Worm (Caenorhabditis elegans): Measurements from ENCODE around the gene F13B6.3.
A peak's percentile ranks its signal among the peaks of the same experiment; 100 is the strongest.

Gene F13B6.3

DNA sequence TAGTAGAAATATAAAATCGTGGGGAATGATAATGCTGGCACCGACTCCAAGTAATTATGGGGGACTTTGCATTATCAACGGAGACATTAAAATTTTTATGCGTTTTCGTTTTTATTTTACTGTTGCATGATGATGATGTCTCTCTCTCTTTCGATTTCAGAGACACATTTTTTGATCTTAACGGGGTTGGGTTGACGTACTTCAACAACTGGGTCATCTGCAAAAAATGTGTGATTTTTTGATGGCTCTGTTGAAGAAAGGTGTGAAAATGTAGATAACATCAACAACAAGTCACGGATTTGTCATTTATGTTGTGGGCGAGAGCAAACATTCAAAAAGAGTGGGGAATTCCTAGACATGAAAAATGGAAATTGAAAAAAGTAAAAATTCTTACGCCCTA is 35.6 kb upstream of the F13B6.3 start, which contains the start of gene F55G1.15:
TSS of gene F55G1.15 (minus strand) at position 101 of the 400 bp plus-strand sequence.
- no peak for TF ChIP-seq ref-1 (GFP tag; conservative IDR thresholded peaks at IDR 0.05)
- no peak for TF ChIP-seq tab-1 (GFP tag; IDR thresholded peaks at IDR 0.05)

ce11 chrIV:7500924-7501323 is 35.2 kb upstream of the F13B6.3 start:
- TF ChIP-seq tab-1 (GFP tag; IDR thresholded peaks at IDR 0.05) (no peak), klf-2 (GFP tag; conservative IDR thresholded peaks at IDR 0.05) (no peak), flt-1 (GFP tag; IDR thresholded peaks at IDR 0.05) (no peak), cog-1 (tag; optimal IDR thresholded peaks at IDR 0.05) (no peak), ztf-29 (GFP tag; IDR thresholded peaks at IDR 0.05) (no peak), med-1 (GFP tag; optimal IDR thresholded peaks at IDR 0.05; ENCODE audit: insufficient read depth) (no peak), T22C8.4 (GFP tag; IDR thresholded peaks at IDR 0.05) (no peak), ztf-23 (GFP tag; IDR thresholded peaks at IDR 0.05) (no peak), ref-1 (GFP tag; conservative IDR thresholded peaks at IDR 0.05) (no peak)

ce11 chrIV:7499302-7499701 is 33.5 kb upstream of the F13B6.3 start:
- TF ChIP-seq ztf-29 (GFP tag; IDR thresholded peaks at IDR 0.05): no peak
- TF ChIP-seq tab-1 (GFP tag; IDR thresholded peaks at IDR 0.05): no peak
- no peak for TF ChIP-seq T22C8.4 (GFP tag; IDR thresholded peaks at IDR 0.05)
- no peak for TF ChIP-seq cog-1 (tag; optimal IDR thresholded peaks at IDR 0.05)
- TF ChIP-seq ztf-23 (GFP tag; IDR thresholded peaks at IDR 0.05): no peak
- TF ChIP-seq ref-1 (GFP tag; conservative IDR thresholded peaks at IDR 0.05): no peak
- no peak for TF ChIP-seq klf-2 (GFP tag; conservative IDR thresholded peaks at IDR 0.05)

DNA sequence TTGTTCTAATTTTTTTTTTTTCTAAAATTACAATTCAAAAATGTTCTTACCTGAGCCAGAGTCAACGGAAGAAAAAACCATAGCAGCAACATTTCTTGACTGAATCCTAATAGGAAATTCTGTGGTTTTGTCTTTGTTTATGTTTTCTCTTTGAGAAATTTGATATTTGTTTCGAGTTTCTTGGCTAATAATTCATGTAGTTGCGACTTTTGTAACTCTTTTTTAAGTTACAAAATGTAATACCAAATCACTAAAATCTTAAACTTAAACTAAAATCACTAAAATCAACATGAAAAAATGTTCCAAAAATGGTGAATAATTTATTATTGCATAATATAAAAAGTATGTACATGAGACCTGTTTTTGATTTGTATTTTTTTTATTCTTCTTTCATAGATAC is 32.0 kb upstream of the F13B6.3 start, which contains the start of gene egas-4:
TSS of gene egas-4 (minus strand) at position 101 of the 400 bp plus-strand sequence.
- TF ChIP-seq flt-1 (GFP tag; IDR thresholded peaks at IDR 0.05) (no peak), klf-2 (GFP tag; conservative IDR thresholded peaks at IDR 0.05) (no peak), cog-1 (tag; optimal IDR thresholded peaks at IDR 0.05) (no peak), ztf-29 (GFP tag; IDR thresholded peaks at IDR 0.05) (no peak), ztf-23 (GFP tag; IDR thresholded peaks at IDR 0.05) (no peak), tab-1 (GFP tag; IDR thresholded peaks at IDR 0.05) (no peak), T22C8.4 (GFP tag; IDR thresholded peaks at IDR 0.05) (no peak), med-1 (GFP tag; optimal IDR thresholded peaks at IDR 0.05; ENCODE audit: insufficient read depth) (no peak), ref-1 (GFP tag; conservative IDR thresholded peaks at IDR 0.05) (no peak)

ce11 chrIV:7497205-7497604 is 31.4 kb upstream of the F13B6.3 start:
- no peak for TF ChIP-seq ztf-23 (GFP tag; IDR thresholded peaks at IDR 0.05)

DNA sequence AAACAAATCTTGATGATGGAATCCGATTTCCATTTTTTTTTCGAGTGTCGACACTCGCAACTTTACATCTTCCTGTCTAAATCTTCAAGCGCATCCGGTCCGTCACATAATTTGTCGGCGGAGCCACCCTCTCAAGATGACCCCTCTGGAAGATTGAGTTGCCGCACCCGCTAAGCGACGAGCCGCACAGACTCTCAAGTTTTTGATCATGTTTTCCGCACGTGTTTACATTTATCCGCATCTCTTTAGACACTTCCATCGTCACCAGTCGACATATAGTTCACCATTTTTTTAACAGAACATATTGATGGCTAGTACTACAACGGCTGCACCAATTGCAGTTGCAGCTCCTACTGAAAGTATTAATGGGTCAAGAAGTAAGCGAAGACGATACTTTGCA is 25.7 kb upstream of the F13B6.3 start, which contains the start of gene F55G1.1:
TSS of gene F55G1.1 (plus strand) at position 301 of the 400 bp plus-strand sequence.
- TF ChIP-seq cog-1 (tag; optimal IDR thresholded peaks at IDR 0.05) (no peak), tab-1 (GFP tag; IDR thresholded peaks at IDR 0.05) (no peak), flt-1 (GFP tag; IDR thresholded peaks at IDR 0.05) (no peak), ref-1 (GFP tag; conservative IDR thresholded peaks at IDR 0.05) (no peak), klf-2 (GFP tag; conservative IDR thresholded peaks at IDR 0.05) (no peak), ztf-23 (GFP tag; IDR thresholded peaks at IDR 0.05) (no peak), T22C8.4 (GFP tag; IDR thresholded peaks at IDR 0.05) (no peak), ztf-29 (GFP tag; IDR thresholded peaks at IDR 0.05) (no peak), med-1 (GFP tag; optimal IDR thresholded peaks at IDR 0.05; ENCODE audit: insufficient read depth) (no peak)

ce11 chrIV:7488457-7488783 is 22.7 kb upstream of the F13B6.3 start:
- TF ChIP-seq flt-1 (GFP tag; IDR thresholded peaks at IDR 0.05) (peak; percentile 65), ref-1 (GFP tag; conservative IDR thresholded peaks at IDR 0.05) (no peak)

ce11 chrIV:7487554-7488456 is 22.0 kb upstream of the F13B6.3 start, which contains the start of the genes his-60 and his-59:
TSS of gene his-60 (minus strand) at chrIV:7487992.
TSS of gene his-59 (plus strand) at chrIV:7488249.
- peak; percentile 67; the same call in 1 of the 2 replicates for TF ChIP-seq ztf-23 (GFP tag; IDR thresholded peaks at IDR 0.05)
- no peak for TF ChIP-seq ref-1 (GFP tag; conservative IDR thresholded peaks at IDR 0.05)
- no peak for TF ChIP-seq med-1 (GFP tag; optimal IDR thresholded peaks at IDR 0.05; ENCODE audit: insufficient read depth)
- TF ChIP-seq T22C8.4 (GFP tag; IDR thresholded peaks at IDR 0.05): 0 out of 2 replicates have a peak, but pooled peaks have one; percentile 6
- TF ChIP-seq tab-1 (GFP tag; IDR thresholded peaks at IDR 0.05): no peak; the same call in 1 of the 2 replicates
- peak; percentile 90 for TF ChIP-seq flt-1 (GFP tag; IDR thresholded peaks at IDR 0.05)
- no peak for TF ChIP-seq klf-2 (GFP tag; conservative IDR thresholded peaks at IDR 0.05)
- TF ChIP-seq cog-1 (tag; optimal IDR thresholded peaks at IDR 0.05): peak; percentile 60
- no peak; the same call in 1 of the 2 replicates for TF ChIP-seq ztf-29 (GFP tag; IDR thresholded peaks at IDR 0.05)

ce11 chrIV:7486201-7486947 is 20.6 kb upstream of the F13B6.3 start, which contains the start of the genes his-61 and his-62:
TSS of gene his-61 (minus strand) at chrIV:7486217.
TSS of gene his-62 (plus strand) at chrIV:7486545.
- TF ChIP-seq cog-1 (tag; optimal IDR thresholded peaks at IDR 0.05) (peak; percentile 97), klf-2 (GFP tag; conservative IDR thresholded peaks at IDR 0.05) (peak; percentile 73), ref-1 (GFP tag; conservative IDR thresholded peaks at IDR 0.05) (no peak), tab-1 (GFP tag; IDR thresholded peaks at IDR 0.05) (no peak), ztf-23 (GFP tag; IDR thresholded peaks at IDR 0.05) (0 out of 2 replicates have a peak, but pooled peaks have one; percentile 4), flt-1 (GFP tag; IDR thresholded peaks at IDR 0.05) (peak; percentile 58)

Data from whole organism, midembryonic.